Fruit fly (Drosophila melanogaster) whole organism, embryonic: Measurements from ENCODE around the gene Sry-alpha.

Source experiments
- CG11085 ChIP-seq: fragments of 200-800 bp; sonication (Bioruptor generic); IDR thresholded peaks from 2 replicates; pipeline ENCODE4 v1.3.6; 2022; ENCODE audit warnings: missing biosample characterization, missing genetic modification characterization
- CG11247 ChIP-seq: fragments of 200-800 bp; sonication (Bioruptor generic); IDR thresholded peaks from 2 replicates; pipeline ENCODE4 v1.3.6; 2022; ENCODE audit warnings: missing biosample characterization, missing genetic modification characterization
- CG12769 ChIP-seq: fragments of 200-800 bp; sonication (Bioruptor generic); optimal IDR thresholded peaks from 2 replicates; lab custom pipeline; 2019; ENCODE audit warnings: missing biosample characterization, mild to moderate bottlenecking, missing genetic modification characterization, moderate library complexity
- CG13424 ChIP-seq: fragments of 200-800 bp; sonication (Bioruptor generic); optimal IDR thresholded peaks from 2 replicates; lab custom pipeline; 2019; ENCODE audit warnings: missing biosample characterization, mild to moderate bottlenecking, missing genetic modification characterization, moderate library complexity
- CG14710 ChIP-seq: fragments of 200-800 bp; sonication (Bioruptor generic); optimal IDR thresholded peaks from 3 replicates; lab custom pipeline; 2019; ENCODE audit warnings: missing biosample characterization, mild to moderate bottlenecking, missing genetic modification characterization, moderate library complexity
- CG17359 ChIP-seq: fragments of 200-800 bp; sonication (Bioruptor generic); optimal IDR thresholded peaks from 3 replicates; lab custom pipeline; 2018; ENCODE audit warnings: missing biosample characterization, mild to moderate bottlenecking, missing genetic modification characterization, moderate library complexity
- CG18619 ChIP-seq: fragments of 200-800 bp; sonication (Bioruptor generic); optimal IDR thresholded peaks from 3 replicates; lab custom pipeline; 2017; ENCODE audit warnings: missing biosample characterization, mild to moderate bottlenecking, missing genetic modification characterization
- CG2889 ChIP-seq: fragments of 200-800 bp; sonication (Bioruptor generic); IDR thresholded peaks from 3 replicates; pipeline ENCODE4 v1.3.6; 2022; ENCODE audit warnings: missing biosample characterization, missing genetic modification characterization
- CG30020 ChIP-seq: fragments of 200-800 bp; optimal IDR thresholded peaks from 2 replicates; lab custom pipeline; 2019; ENCODE audit warnings: missing biosample characterization, mild to moderate bottlenecking, missing genetic modification characterization, moderate library complexity
- CG31388 ChIP-seq: fragments of 200-800 bp; sonication (Bioruptor generic); optimal IDR thresholded peaks from 2 replicates; lab custom pipeline; 2016; ENCODE audit warnings: missing biosample characterization, missing genetic modification characterization
- CG3163 ChIP-seq: fragments of 200-800 bp; sonication (Bioruptor generic); optimal IDR thresholded peaks from 3 replicates; lab custom pipeline; 2016; ENCODE audit warnings: missing biosample characterization, missing genetic modification characterization
- CG34422 ChIP-seq: fragments of 200-800 bp; sonication (Bioruptor generic); IDR thresholded peaks from 3 replicates; pipeline ENCODE4 v1.3.6; 2022; ENCODE audit warnings: missing biosample characterization, missing genetic modification characterization
- CG3995 ChIP-seq: fragments of 200-800 bp; sonication (Bioruptor generic); optimal IDR thresholded peaks from 3 replicates; lab custom pipeline; 2016; ENCODE audit warnings: missing biosample characterization, missing genetic modification characterization
- CG4707 ChIP-seq: fragments of 200-800 bp; sonication (Bioruptor generic); optimal IDR thresholded peaks from 2 replicates; lab custom pipeline; 2018; ENCODE audit warnings: missing biosample characterization, mild to moderate bottlenecking, missing genetic modification characterization, moderate library complexity
- CG4730 ChIP-seq: fragments of 200-800 bp; sonication (Bioruptor generic); IDR thresholded peaks from 2 replicates; pipeline ENCODE4 v1.3.6; 2022; ENCODE audit warnings: missing biosample characterization, missing genetic modification characterization
- CG5953 ChIP-seq: fragments of 200-800 bp; sonication (Bioruptor generic); IDR thresholded peaks from 2 replicates; pipeline ENCODE4 v1.3.6; 2022; ENCODE audit warnings: missing biosample characterization, missing genetic modification characterization
- CG6175 ChIP-seq: fragments of 200-800 bp; sonication (Bioruptor generic); IDR thresholded peaks from 3 replicates; pipeline ENCODE4 v1.3.6; 2022; ENCODE audit warnings: missing biosample characterization, missing genetic modification characterization
- CG7839 ChIP-seq: fragments of 200-800 bp; sonication (Bioruptor generic); optimal IDR thresholded peaks from 3 replicates; lab custom pipeline; 2018; ENCODE audit warnings: missing biosample characterization, mild to moderate bottlenecking, missing genetic modification characterization, moderate library complexity
- CG9215 ChIP-seq: fragments of 200-800 bp; sonication (Bioruptor generic); IDR thresholded peaks from 2 replicates; pipeline ENCODE4 v1.3.6; 2022; ENCODE audit warnings: missing biosample characterization, missing genetic modification characterization
- Dad ChIP-seq: fragments of 200-800 bp; sonication (Bioruptor generic); optimal IDR thresholded peaks from 3 replicates; lab custom pipeline; 2016; ENCODE audit warnings: missing biosample characterization, missing genetic modification characterization
- Dbx ChIP-seq: fragments of 200-800 bp; sonication (Bioruptor generic); IDR thresholded peaks from 3 replicates; pipeline ENCODE4 v1.3.6; 2022; ENCODE audit warnings: missing biosample characterization, missing genetic modification characterization
- Doc2 ChIP-seq: fragments of 200-800 bp; sonication (Bioruptor generic); IDR thresholded peaks from 2 replicates; pipeline ENCODE4 v1.3.6; 2022; ENCODE audit warnings: missing biosample characterization, missing genetic modification characterization
- ERR ChIP-seq: fragments of 200-800 bp; sonication (Bioruptor generic); optimal IDR thresholded peaks from 2 replicates; lab custom pipeline; 2016; ENCODE audit warnings: missing biosample characterization, missing genetic modification characterization
- Ets65A ChIP-seq: fragments of 200-800 bp; sonication (Bioruptor generic); peaks from one replicate; lab custom pipeline; 2016; ENCODE audit warnings: missing biosample characterization, missing genetic modification characterization
- HLHmδ ChIP-seq: fragments of 200-800 bp; sonication (Bioruptor generic); optimal IDR thresholded peaks from 2 replicates; lab custom pipeline; 2018; ENCODE audit warnings: missing biosample characterization, mild to moderate bottlenecking, missing genetic modification characterization, moderate library complexity
- Rfx ChIP-seq: fragments of 200-800 bp; sonication (Bioruptor generic); IDR thresholded peaks from 2 replicates; pipeline ENCODE4 v1.3.6; 2022; ENCODE audit warnings: missing biosample characterization, missing genetic modification characterization
- TFAM ChIP-seq: fragments of 200-800 bp; sonication (Bioruptor generic); optimal IDR thresholded peaks from 2 replicates; lab custom pipeline; 2017; ENCODE audit warnings: missing biosample characterization, missing genetic modification characterization, inconsistent platforms
- Vsx1 ChIP-seq: fragments of 200-800 bp; sonication (Bioruptor generic); optimal IDR thresholded peaks from 2 replicates; lab custom pipeline; 2017; ENCODE audit warnings: missing biosample characterization, mild to moderate bottlenecking, missing genetic modification characterization, missing genetic modification reagents
- ab ChIP-seq: fragments of 200-800 bp; sonication (Bioruptor generic); optimal IDR thresholded peaks from 2 replicates; lab custom pipeline; 2016; ENCODE audit warnings: missing biosample characterization, missing genetic modification characterization
- abd-A ChIP-seq: fragments of 200-800 bp; sonication (Bioruptor generic); optimal IDR thresholded peaks from 3 replicates; lab custom pipeline; 2019; ENCODE audit warnings: missing biosample characterization, mild to moderate bottlenecking, missing genetic modification characterization, moderate library complexity
- az2 ChIP-seq: fragments of 200-800 bp; sonication (Bioruptor generic); optimal IDR thresholded peaks from 3 replicates; lab custom pipeline; 2016; ENCODE audit warnings: missing biosample characterization, missing genetic modification characterization
- br ChIP-seq: fragments of >200 bp; optimal IDR thresholded peaks from 2 replicates; lab custom pipeline; 2017
- ci ChIP-seq: fragments of 200-800 bp; sonication (Bioruptor generic); IDR thresholded peaks from 3 replicates; pipeline ENCODE4 v1.3.6; 2022; ENCODE audit warnings: missing biosample characterization, missing genetic modification characterization
- corto ChIP-seq: fragments of 200-800 bp; sonication (Bioruptor generic); optimal IDR thresholded peaks from 2 replicates; lab custom pipeline; 2016; ENCODE audit warnings: missing biosample characterization, mild to moderate bottlenecking, missing genetic modification characterization, moderate library complexity
- croc ChIP-seq: fragments of 200-800 bp; sonication (Bioruptor generic); conservative IDR thresholded peaks from 3 replicates; pipeline ENCODE4 v1.3.6; 2022; ENCODE audit warnings: missing biosample characterization, missing genetic modification characterization
- en ChIP-seq: fragments of 200-800 bp; sonication (Bioruptor generic); optimal IDR thresholded peaks from 2 replicates; lab custom pipeline; 2016; ENCODE audit warnings: missing biosample characterization, missing genetic modification characterization
- eve ChIP-seq, 2 experiments: fragments of >200 bp; optimal IDR thresholded peaks; 2 replicates each; lab custom pipeline; 2017; ENCODE audit warnings: missing biosample characterization in 2 of 2, missing genetic modification characterization in 2 of 2
- jigr1 ChIP-seq: fragments of 200-800 bp; sonication (Bioruptor generic); IDR thresholded peaks from 3 replicates; pipeline ENCODE4 v1.3.6; 2022; ENCODE audit warnings: missing biosample characterization, missing genetic modification characterization
- lov ChIP-seq, 2 experiments: fragments of 200-800 bp in 1 of 2; fragments of >200 bp in 1 of 2; sonication (Bioruptor generic) in 1 of 2; IDR thresholded peaks in 1 of 2; optimal IDR thresholded peaks in 1 of 2; 2 replicates in 1 of 2; 3 replicates in 1 of 2; pipeline versions ENCODE4 v1.3.6 to Lab custom; 2017 to 2022; ENCODE audit warnings: missing biosample characterization in 1 of 2, missing genetic modification characterization in 1 of 2
- mld ChIP-seq: fragments of 200-800 bp; sonication (Bioruptor generic); IDR thresholded peaks from 3 replicates; pipeline ENCODE4 v1.3.6; 2022; ENCODE audit warnings: missing biosample characterization, missing genetic modification characterization; ENCODE audit not compliant: partially characterized antibody
- nerfin-2 ChIP-seq: fragments of 200-800 bp; sonication (Bioruptor generic); IDR thresholded peaks from 2 replicates; pipeline ENCODE4 v1.3.6; 2022; ENCODE audit warnings: missing biosample characterization, missing genetic modification characterization; ENCODE audit not compliant: partially characterized antibody
- nom ChIP-seq: fragments of 200-800 bp; sonication (Bioruptor generic); optimal IDR thresholded peaks from 2 replicates; lab custom pipeline; 2017; ENCODE audit warnings: missing biosample characterization, missing genetic modification characterization, mild to moderate bottlenecking, moderate library complexity, missing genetic modification reagents
- odd ChIP-seq: fragments of 200-800 bp; sonication (Bioruptor generic); optimal IDR thresholded peaks from 2 replicates; lab custom pipeline; 2017; ENCODE audit warnings: missing biosample characterization, mild to moderate bottlenecking, missing genetic modification characterization
- p53 ChIP-seq: fragments of 200-800 bp; sonication (Bioruptor generic); optimal IDR thresholded peaks from 2 replicates; lab custom pipeline; 2016; ENCODE audit warnings: missing biosample characterization, missing genetic modification characterization
- prd ChIP-seq, 3 experiments: fragments of >200 bp in 2 of 3; fragments of 200-800 bp in 1 of 3; sonication (Bioruptor generic) in 1 of 3; optimal IDR thresholded peaks in 2 of 3; IDR thresholded peaks in 1 of 3; 2 replicates in 2 of 3; 3 replicates in 1 of 3; pipeline versions ENCODE4 v1.3.6 to Lab custom; 2017 to 2022; ENCODE audit warnings: missing biosample characterization in 1 of 3, missing genetic modification characterization in 1 of 3
- pum ChIP-seq: fragments of 200-800 bp; sonication (Bioruptor generic); optimal IDR thresholded peaks from 2 replicates; lab custom pipeline; 2016; ENCODE audit warnings: missing biosample characterization, missing genetic modification characterization
- repo ChIP-seq: fragments of 200-800 bp; sonication (Bioruptor generic); optimal IDR thresholded peaks from 2 replicates; lab custom pipeline; 2016; ENCODE audit warnings: missing biosample characterization, missing genetic modification characterization
- run ChIP-seq: fragments of 200-800 bp; sonication (Bioruptor generic); optimal IDR thresholded peaks from 3 replicates; lab custom pipeline; 2018; ENCODE audit warnings: missing biosample characterization, mild to moderate bottlenecking, missing genetic modification characterization
- sc ChIP-seq, 3 experiments: fragments of >200 bp in 2 of 3; fragments of 200-800 bp in 1 of 3; sonication (Bioruptor generic) in 1 of 3; optimal IDR thresholded peaks; 2 replicates in 2 of 3; 3 replicates in 1 of 3; lab custom pipeline; 2017; ENCODE audit warnings: mild to moderate bottlenecking in 1 of 3, missing biosample characterization in 1 of 3, missing genetic modification characterization in 1 of 3, missing genetic modification reagents in 1 of 3
- sisA ChIP-seq: fragments of 200-800 bp; sonication (Bioruptor generic); IDR thresholded peaks from 2 replicates; pipeline ENCODE4 v1.3.6; 2022; ENCODE audit warnings: missing biosample characterization, missing genetic modification characterization
- ttk ChIP-seq: fragments of 200-800 bp; sonication (Bioruptor generic); IDR thresholded peaks from 2 replicates; pipeline ENCODE4 v2.1.2; 2022; ENCODE audit warnings: missing biosample characterization, missing genetic modification characterization

Gene Sry-alpha

dm6 chr3R:30004648-30005047 is 34.9 kb upstream of the Sry-alpha start, which contains the start of the genes Nlp and Nph (continued):
- TF ChIP-seq Vsx1 (no peak), nerfin-2 (GFP tag; lab: Robert Waterston, UW) (peak; percentile 78), CG11247 (GFP tag; lab: Robert Waterston, UW) (no peak), CG13424 (peak; percentile 15), CG5953 (GFP tag; lab: Robert Waterston, UW) (no peak), CG17359 (tag; lab: Kevin White, UChicago) (peak; percentile 0), abd-A (tag; lab: Kevin White, UChicago) (no peak), en (GFP tag; lab: Kevin White, UChicago) (no peak), run (tag; lab: Kevin White, UChicago) (no peak), Dad (no peak), mld (GFP tag; lab: Robert Waterston, UW) (peak; percentile 56; the same call in 1 of the 3 replicates), CG12769 (tag; lab: Kevin White, UChicago) (no peak), CG30020 (tag; lab: Kevin White, UChicago) (peak; percentile 38), CG11085 (no peak), CG18619 (GFP tag; lab: Kevin White, UChicago) (no peak), CG2889 (GFP tag; lab: Robert Waterston, UW) (no peak), CG3163 (no peak), corto (no peak), sc (optimal IDR thresholded peaks at IDR 0.05; lab: Kevin White, UChicago) (no peak), sc (GFP tag; optimal IDR thresholded peaks at IDR 0.05; lab: Kevin White, UChicago) (no peak), jigr1 (no peak), sisA (GFP tag; lab: Robert Waterston, UW) (no peak), pum (GFP tag; lab: Kevin White, UChicago) (no peak), ci (no peak), p53 (GFP tag; lab: Kevin White, UChicago) (no peak), CG4707 (no peak), Doc2 (no peak), prd (optimal IDR thresholded peaks at IDR 0.05; lab: Kevin White, UChicago) (no peak), prd (GFP tag; IDR thresholded peaks at IDR 0.05; lab: Robert Waterston, UW) (no peak), CG34422 (GFP tag; lab: Robert Waterston, UW) (peak; percentile 51; the same call in 1 of the 3 replicates), TFAM (GFP tag; lab: Kevin White, UChicago) (no peak), CG4730 (GFP tag; lab: Robert Waterston, UW) (no peak), repo (GFP tag; lab: Kevin White, UChicago) (no peak), lov (optimal IDR thresholded peaks at IDR 0.05; lab: Kevin White, UChicago) (no peak), lov (GFP tag; IDR thresholded peaks at IDR 0.05; lab: Robert Waterston, UW) (no peak), ttk (GFP tag; lab: Robert Waterston, UW) (no peak), Dbx (GFP tag; lab: Robert Waterston, UW) (0 out of 3 replicates have a peak, but pooled peaks have one; percentile 36), Rfx (GFP tag; lab: Robert Waterston, UW) (peak; percentile 48; the same call in 1 of the 2 replicates), eve (GFP tag; optimal IDR thresholded peaks at IDR 0.05; lab: Kevin White, UChicago) (no peak), HLHmδ (no peak), az2 (GFP tag; lab: Kevin White, UChicago) (no peak), nom (GFP tag; lab: Kevin White, UChicago) (no peak), CG3995 (GFP tag; lab: Kevin White, UChicago) (peak; percentile 64), ERR (GFP tag; lab: Kevin White, UChicago) (no peak), CG6175 (GFP tag; lab: Robert Waterston, UW) (no peak), ab (GFP tag; lab: Kevin White, UChicago) (no peak), CG9215 (GFP tag; lab: Robert Waterston, UW) (no peak), odd (GFP tag; lab: Kevin White, UChicago) (no peak), CG14710 (tag; lab: Kevin White, UChicago) (peak; percentile 67), br (lab: Kevin White, UChicago) (no peak), croc (GFP tag; lab: Robert Waterston, UW) (no peak), Ets65A (GFP tag; lab: Kevin White, UChicago) (no peak), CG7839 (tag; lab: Kevin White, UChicago) (no peak), CG31388 (no peak)
